Fruit fly (Drosophila melanogaster): ENCODE measurements around the gene Cmpk.

dm6 chr3R:26052150-26052908 is 2.9 kb downstream of the Cmpk start, which contains the start of the genes Exo84 and Vps2:
- peak; percentile 69 for TF ChIP-seq gem (tag; optimal IDR thresholded peaks at IDR 0.05)
- TF ChIP-seq kni (GFP tag; optimal IDR thresholded peaks at IDR 0.05), result no peak
- TF ChIP-seq CG11560 (tag; IDR thresholded peaks at IDR 0.05), result peak; percentile 13; the same call in 1 of the 3 replicates
- TF ChIP-seq jumu (GFP tag; optimal IDR thresholded peaks at IDR 0.05), result peak; percentile 46
- TF ChIP-seq tx (GFP tag; optimal IDR thresholded peaks at IDR 0.05), result peak; percentile 28
- no peak for TF ChIP-seq CG3726 (GFP tag; IDR thresholded peaks at IDR 0.05)
- no peak for TF ChIP-seq Dp (GFP tag; optimal IDR thresholded peaks at IDR 0.05)
- TF ChIP-seq dati (GFP tag; IDR thresholded peaks at IDR 0.05), result no peak
- no peak for TF ChIP-seq danr (GFP tag; IDR thresholded peaks at IDR 0.05)
- no peak for TF ChIP-seq CG14441 (GFP tag; IDR thresholded peaks at IDR 0.05)

Measured in whole organism, embryonic.